Worm (Caenorhabditis elegans) whole organism, midembryonic: ENCODE results near the gene F13A7.7.

Source experiments
- T22C8.4 ChIP-seq: fragments of 200-800 bp; sonication (Bioruptor generic); IDR thresholded peaks from 2 replicates; pipeline ENCODE4 v1.3.6; 2022; ENCODE audit warnings: missing genetic modification characterization, missing compliant biosample characterization
- cog-1 ChIP-seq: sonication (generic microtip); optimal IDR thresholded peaks from 2 replicates; lab custom pipeline; 2016; ENCODE audit warnings: missing genetic modification characterization, missing compliant biosample characterization
- flt-1 ChIP-seq: fragments of 200-800 bp; sonication (Bioruptor generic); IDR thresholded peaks from 2 replicates; pipeline ENCODE4 v1.3.6; 2022; ENCODE audit warnings: missing genetic modification characterization, missing compliant biosample characterization
- klf-2 ChIP-seq: fragments of 200-800 bp; sonication (Bioruptor generic); conservative IDR thresholded peaks from 2 replicates; pipeline ENCODE4 v1.3.6; 2022; ENCODE audit warnings: missing genetic modification reagents, missing genetic modification characterization, missing compliant biosample characterization
- med-1 ChIP-seq: sonication (generic microtip); optimal IDR thresholded peaks from 2 replicates; lab custom pipeline; 2017; ENCODE audit warnings: missing genetic modification characterization, mild to moderate bottlenecking, missing compliant biosample characterization, antibody characterized with exemption, missing genetic modification reagents; ENCODE audit not compliant: insufficient read depth
- ztf-29 ChIP-seq: fragments of 200-800 bp; sonication (Bioruptor generic); IDR thresholded peaks from 2 replicates; pipeline ENCODE4 v1.3.6; 2022; ENCODE audit warnings: missing genetic modification reagents, missing genetic modification characterization, missing compliant biosample characterization

DNA sequence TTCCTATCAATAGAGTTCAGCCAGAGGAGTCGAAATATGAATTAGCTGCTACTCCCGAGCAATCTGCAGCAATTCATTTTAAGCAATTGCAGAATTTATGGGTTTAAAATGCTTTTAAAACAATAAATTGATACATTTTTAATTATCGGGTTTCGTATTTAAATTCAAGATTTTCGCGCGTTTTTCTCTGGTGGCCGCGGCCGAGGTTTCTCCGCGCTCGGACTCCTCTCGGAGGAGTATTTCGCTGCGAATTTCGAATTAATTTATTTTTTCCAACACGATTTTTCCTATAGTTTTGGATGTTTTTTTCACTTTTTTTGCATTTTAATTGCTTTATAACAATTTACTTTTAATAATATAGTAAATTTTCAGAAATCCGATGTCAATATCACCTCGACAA, 17.9 kb upstream of the F13A7.7 start, which contains the start of gene F13A7.14:
- TF ChIP-seq klf-2 (GFP tag; lab: Robert Waterston, UW) (no peak), flt-1 (GFP tag; lab: Robert Waterston, UW) (peak; percentile 74), ztf-29 (no peak), cog-1 (tag; lab: Kevin White, UChicago) (peak; percentile 9), T22C8.4 (GFP tag; lab: Robert Waterston, UW) (no peak), med-1 (GFP tag; lab: Kevin White, UChicago) (no peak)
